Fruit fly (Drosophila melanogaster) whole organism, prepupa: ENCODE results near the gene CG4000.

Experiments used
- Blimp-1 ChIP-seq: fragments of 200-800 bp; sonication (Bioruptor generic); optimal IDR thresholded peaks from 3 replicates; lab custom pipeline; 2017; ENCODE audit warnings: missing biosample characterization, missing genetic modification characterization, mild to moderate bottlenecking, moderate library complexity, missing genetic modification reagents
- CG10631 ChIP-seq: fragments of 200-800 bp; sonication (Bioruptor generic); optimal IDR thresholded peaks from 2 replicates; lab custom pipeline; 2016; ENCODE audit warnings: missing biosample characterization, missing genetic modification characterization
- CG10669 ChIP-seq: fragments of 200-800 bp; sonication (Bioruptor generic); optimal IDR thresholded peaks from 3 replicates; lab custom pipeline; 2018; ENCODE audit warnings: missing biosample characterization, mild to moderate bottlenecking, missing genetic modification characterization, moderate library complexity
- CG11294 ChIP-seq: fragments of 200-800 bp; sonication (Bioruptor generic); IDR thresholded peaks from 2 replicates; pipeline ENCODE4 v1.3.6; 2022; ENCODE audit warnings: missing biosample characterization, missing genetic modification characterization
- CG11762 ChIP-seq: fragments of 200-800 bp; sonication (Bioruptor generic); optimal IDR thresholded peaks from 3 replicates; lab custom pipeline; 2016; ENCODE audit warnings: missing biosample characterization, missing genetic modification characterization; ENCODE audit not compliant: insufficient read depth
- CG11902 ChIP-seq: fragments of 200-800 bp; sonication (Bioruptor generic); optimal IDR thresholded peaks from 3 replicates; lab custom pipeline; 2016; ENCODE audit warnings: missing biosample characterization, missing genetic modification characterization
- CG1621 ChIP-seq: fragments of 200-800 bp; sonication (Bioruptor generic); optimal IDR thresholded peaks from 3 replicates; lab custom pipeline; 2018; ENCODE audit warnings: missing biosample characterization, mild to moderate bottlenecking, missing genetic modification characterization
- CG16779 ChIP-seq: fragments of 200-800 bp; sonication (Bioruptor generic); optimal IDR thresholded peaks from 3 replicates; lab custom pipeline; 2017; ENCODE audit warnings: missing biosample characterization, mild to moderate bottlenecking, missing genetic modification characterization
- CG31627 ChIP-seq: fragments of 200-800 bp; sonication (Bioruptor generic); optimal IDR thresholded peaks from 3 replicates; lab custom pipeline; 2016; ENCODE audit warnings: missing biosample characterization, missing genetic modification characterization
- CG32006 ChIP-seq: fragments of 200-800 bp; sonication (Bioruptor generic); optimal IDR thresholded peaks from 3 replicates; lab custom pipeline; 2017; ENCODE audit warnings: missing biosample characterization, mild to moderate bottlenecking, missing genetic modification characterization
- CG34406 ChIP-seq: fragments of 200-800 bp; sonication (Bioruptor generic); optimal IDR thresholded peaks from 3 replicates; lab custom pipeline; 2016; ENCODE audit warnings: missing biosample characterization, missing genetic modification characterization
- CG3919 ChIP-seq: fragments of 200-800 bp; sonication (Bioruptor generic); optimal IDR thresholded peaks from 3 replicates; lab custom pipeline; 2016; ENCODE audit warnings: missing biosample characterization, missing genetic modification characterization
- CG4318 ChIP-seq: fragments of 200-800 bp; sonication (Bioruptor generic); optimal IDR thresholded peaks from 3 replicates; lab custom pipeline; 2017; ENCODE audit warnings: missing biosample characterization, mild to moderate bottlenecking, missing genetic modification characterization
- CG6163 ChIP-seq: fragments of 200-800 bp; sonication (Bioruptor generic); IDR thresholded peaks from 3 replicates; pipeline ENCODE4 v1.3.6; 2022; ENCODE audit warnings: missing biosample characterization, missing genetic modification characterization
- CG6808 ChIP-seq: fragments of 200-800 bp; sonication (Bioruptor generic); optimal IDR thresholded peaks from 3 replicates; lab custom pipeline; 2017; ENCODE audit warnings: missing biosample characterization, missing genetic modification characterization, mild to moderate bottlenecking, moderate library complexity, missing genetic modification reagents
- CG6854 ChIP-seq: fragments of 200-800 bp; sonication (Bioruptor generic); optimal IDR thresholded peaks from 2 replicates; lab custom pipeline; 2017; ENCODE audit warnings: missing biosample characterization, mild to moderate bottlenecking, missing genetic modification characterization
- CG7368 ChIP-seq: fragments of 200-800 bp; sonication (Bioruptor generic); optimal IDR thresholded peaks from 3 replicates; lab custom pipeline; 2016; ENCODE audit warnings: missing biosample characterization, missing genetic modification characterization
- CG8119 ChIP-seq: fragments of 200-800 bp; sonication (Bioruptor generic); IDR thresholded peaks from 3 replicates; pipeline ENCODE4 v1.3.6; 2022; ENCODE audit warnings: missing biosample characterization, missing genetic modification characterization
- CG8319 ChIP-seq: fragments of 200-800 bp; sonication (Bioruptor generic); optimal IDR thresholded peaks from 3 replicates; lab custom pipeline; 2016; ENCODE audit warnings: missing biosample characterization, missing genetic modification characterization
- CG8632 ChIP-seq: fragments of 200-800 bp; sonication (Bioruptor generic); optimal IDR thresholded peaks from 3 replicates; lab custom pipeline; 2016; ENCODE audit warnings: missing biosample characterization, missing genetic modification characterization
- CG9139 ChIP-seq: fragments of 200-800 bp; sonication (Bioruptor generic); optimal IDR thresholded peaks from 3 replicates; lab custom pipeline; 2017; ENCODE audit warnings: missing biosample characterization, mild to moderate bottlenecking, missing genetic modification characterization
- Eip78C ChIP-seq: fragments of 200-800 bp; sonication (Bioruptor generic); peaks from one replicate; lab custom pipeline; 2016; ENCODE audit warnings: missing biosample characterization, missing genetic modification characterization
- Eip93F ChIP-seq: fragments of 200-800 bp; sonication (Bioruptor generic); optimal IDR thresholded peaks from 2 replicates; lab custom pipeline; 2016; ENCODE audit warnings: missing biosample characterization, mild to moderate bottlenecking, missing genetic modification characterization
- Ets21C ChIP-seq: fragments of 200-800 bp; sonication (Bioruptor generic); optimal IDR thresholded peaks from 3 replicates; lab custom pipeline; 2016; ENCODE audit warnings: missing biosample characterization, missing genetic modification characterization
- Ets96B ChIP-seq: fragments of 200-800 bp; optimal IDR thresholded peaks from 2 replicates; lab custom pipeline; 2019; ENCODE audit warnings: missing biosample characterization, mild to moderate bottlenecking, missing genetic modification characterization, moderate library complexity
- Hr38 ChIP-seq: sonication (Bioruptor generic); optimal IDR thresholded peaks from 2 replicates; lab custom pipeline; 2016; ENCODE audit warnings: missing biosample characterization, missing genetic modification characterization
- Hr39 ChIP-seq: fragments of 200-800 bp; sonication (Bioruptor generic); optimal IDR thresholded peaks from 2 replicates; lab custom pipeline; 2016; ENCODE audit warnings: missing biosample characterization, missing genetic modification characterization
- Hr4 ChIP-seq: fragments of 200-800 bp; sonication (Bioruptor generic); optimal IDR thresholded peaks from 3 replicates; lab custom pipeline; 2016; ENCODE audit warnings: missing biosample characterization, missing genetic modification characterization
- OdsH ChIP-seq: fragments of 200-800 bp; sonication (Bioruptor generic); optimal IDR thresholded peaks from 3 replicates; lab custom pipeline; 2016; ENCODE audit warnings: missing biosample characterization, missing genetic modification characterization
- Smox ChIP-seq: fragments of 200-800 bp; sonication (Bioruptor generic); optimal IDR thresholded peaks from 3 replicates; lab custom pipeline; 2016; ENCODE audit warnings: missing biosample characterization, missing genetic modification characterization
- Sox15 ChIP-seq: fragments of 200-800 bp; sonication (Bioruptor generic); optimal IDR thresholded peaks from 3 replicates; lab custom pipeline; 2016; ENCODE audit warnings: missing biosample characterization, missing genetic modification characterization
- achi ChIP-seq: fragments of 200-800 bp; sonication (Bioruptor generic); optimal IDR thresholded peaks from 3 replicates; lab custom pipeline; 2016; ENCODE audit warnings: missing biosample characterization, missing genetic modification characterization
- eg ChIP-seq: fragments of 200-800 bp; sonication (Bioruptor generic); IDR thresholded peaks from 3 replicates; pipeline ENCODE4 v1.3.6; 2022; ENCODE audit warnings: missing biosample characterization, missing genetic modification characterization
- esn ChIP-seq: fragments of 200-800 bp; sonication (Bioruptor generic); optimal IDR thresholded peaks from 2 replicates; lab custom pipeline; 2016; ENCODE audit warnings: missing biosample characterization, mild to moderate bottlenecking, missing genetic modification characterization, moderate library complexity
- fd59A ChIP-seq: fragments of 200-800 bp; sonication (Bioruptor generic); optimal IDR thresholded peaks from 2 replicates; lab custom pipeline; 2017; ENCODE audit warnings: missing biosample characterization, mild to moderate bottlenecking, missing genetic modification characterization, missing genetic modification reagents
- lz ChIP-seq: fragments of 200-800 bp; sonication (Bioruptor generic); optimal IDR thresholded peaks from 3 replicates; lab custom pipeline; 2016; ENCODE audit warnings: missing biosample characterization, missing genetic modification characterization
- net ChIP-seq: fragments of 200-800 bp; sonication (Bioruptor generic); optimal IDR thresholded peaks from 3 replicates; lab custom pipeline; 2016; ENCODE audit warnings: missing biosample characterization, missing genetic modification characterization
- pdm3 ChIP-seq: fragments of 200-800 bp; sonication (Bioruptor generic); optimal IDR thresholded peaks from 3 replicates; lab custom pipeline; 2016; ENCODE audit warnings: missing biosample characterization, missing genetic modification characterization
- salr ChIP-seq, 2 experiments: fragments of 200-800 bp; sonication (Bioruptor generic); optimal IDR thresholded peaks; 3 replicates each; lab custom pipeline; 2016 to 2018; ENCODE audit warnings: missing biosample characterization in 2 of 2, missing genetic modification characterization in 2 of 2, mild to moderate bottlenecking in 1 of 2
- spab ChIP-seq: fragments of 200-800 bp; sonication (Bioruptor generic); optimal IDR thresholded peaks from 2 replicates; lab custom pipeline; 2017; ENCODE audit warnings: missing biosample characterization, mild to moderate bottlenecking, missing genetic modification characterization, missing genetic modification reagents

CG4000 gene

dm6 chr3R:20659804-20660203 is 17.3 kb downstream of the CG4000 start, which contains the start of gene Nep4:
TSS of gene Nep4 (minus strand) at chr3R:20659904.
- TF ChIP-seq pdm3 (GFP tag; lab: Kevin White, UChicago) (no peak), fd59A (GFP tag; lab: Kevin White, UChicago) (no peak)

- TF ChIP-seq Ets21C (GFP tag; lab: Kevin White, UChicago) = no peak
- peak; percentile 12 for TF ChIP-seq CG3919
- TF ChIP-seq, all 60 proteins: peak for 1
Observed at dm6 chr3R:20656649-20657048, 20.5 kb downstream of the CG4000 start.

dm6 chr3R:20652350-20652749 is 24.8 kb downstream of the CG4000 start, which contains the start of gene GluRIID:
TSS of gene GluRIID (minus strand) at chr3R:20652450.
- TF ChIP-seq OdsH (no peak), CG8632 (GFP tag; lab: Kevin White, UChicago) (no peak), eg (GFP tag; lab: Robert Waterston, UW) (no peak)

dm6 chr3R:20648616-20649015 is 28.5 kb downstream of the CG4000 start, which contains the start of gene GluRIIE:
TSS of gene GluRIIE (minus strand) at chr3R:20648716.
- no peak for TF ChIP-seq CG34406 (GFP tag; lab: Kevin White, UChicago)
- TF ChIP-seq CG10669 = no peak
- TF ChIP-seq fd59A (GFP tag; lab: Kevin White, UChicago) = no peak
- TF ChIP-seq CG9139 (GFP tag; lab: Kevin White, UChicago) = no peak
- TF ChIP-seq Eip78C (GFP tag; lab: Kevin White, UChicago) = no peak
- TF ChIP-seq CG6808 = no peak
- TF ChIP-seq Sox15 (GFP tag; lab: Kevin White, UChicago) = no peak
- TF ChIP-seq lz (GFP tag; lab: Kevin White, UChicago) = no peak
- no peak for TF ChIP-seq CG11762
- TF ChIP-seq spab (GFP tag; lab: Kevin White, UChicago) = no peak
- TF ChIP-seq Hr38 (GFP tag; lab: Kevin White, UChicago) = no peak
- TF ChIP-seq Hr4 = no peak
- no peak for TF ChIP-seq CG1621
- TF ChIP-seq CG6854 = no peak
- TF ChIP-seq CG16779 (tag; lab: Kevin White, UChicago) = no peak
- TF ChIP-seq CG8632 (GFP tag; lab: Kevin White, UChicago) = no peak

- TF ChIP-seq CG6163 (GFP tag; lab: Robert Waterston, UW) (no peak), Blimp-1 (GFP tag; lab: Kevin White, UChicago) (no peak), CG8119 (GFP tag; lab: Robert Waterston, UW) (no peak), CG10631 (no peak), eg (GFP tag; lab: Robert Waterston, UW) (no peak), CG8319 (GFP tag; lab: Kevin White, UChicago) (no peak), CG11902 (GFP tag; lab: Kevin White, UChicago) (no peak), CG11294 (no peak), CG1621 (no peak), achi (no peak), esn (no peak), spab (GFP tag; lab: Kevin White, UChicago) (no peak)
- TF ChIP-seq, all 60 proteins: peak for 0
Observed at dm6 chr3R:20635735-20636134, 41.4 kb downstream of the CG4000 start.

- no peak for TF ChIP-seq Hr38 (GFP tag; lab: Kevin White, UChicago)
- TF ChIP-seq Sox15 (GFP tag; lab: Kevin White, UChicago) = no peak
- no peak for TF ChIP-seq CG10631
- no peak for TF ChIP-seq OdsH
- TF ChIP-seq Eip93F (GFP tag; lab: Kevin White, UChicago) = no peak
- no peak for TF ChIP-seq CG4318 (GFP tag; lab: Kevin White, UChicago)
- no peak for TF ChIP-seq CG7368 (GFP tag; lab: Kevin White, UChicago)
- no peak for TF ChIP-seq CG32006
- peak; percentile 48; the same call in 2 of the 3 replicates for TF ChIP-seq CG6163 (GFP tag; lab: Robert Waterston, UW)
- no peak for TF ChIP-seq Hr4
- TF ChIP-seq Ets96B = no peak
- no peak for TF ChIP-seq Smox (GFP tag; lab: Kevin White, UChicago)
- TF ChIP-seq CG31627 (GFP tag; lab: Kevin White, UChicago) = no peak
- TF ChIP-seq Eip78C (GFP tag; lab: Kevin White, UChicago) = peak; percentile 50
- no peak for TF ChIP-seq CG3919
- TF ChIP-seq Hr39 (GFP tag; lab: Kevin White, UChicago) = no peak
- TF ChIP-seq net = no peak
- TF ChIP-seq salr (GFP tag; optimal IDR thresholded peaks at IDR 0.05; lab: Kevin White, UChicago) = peak in 1 of 2 experiments; percentile 40
Observed at dm6 chr3R:20634674-20635594, 42.2 kb downstream of the CG4000 start, which contains the start of the genes Pi3K92E and Lrrk. TSS of gene Pi3K92E (minus strand) at chr3R:20634732. TSS of gene Lrrk (plus strand) at chr3R:20635480.
